Worm (Caenorhabditis elegans) whole organism, midembryonic: ENCODE measurements around the gene laf-1.

Source experiments
- T22C8.4 ChIP-seq: fragments of 200-800 bp; sonication (Bioruptor generic); IDR thresholded peaks from 2 replicates; pipeline ENCODE4 v1.3.6; 2022; ENCODE audit warnings: missing genetic modification characterization, missing compliant biosample characterization
- cog-1 ChIP-seq: sonication (generic microtip); optimal IDR thresholded peaks from 2 replicates; lab custom pipeline; 2016; ENCODE audit warnings: missing genetic modification characterization, missing compliant biosample characterization
- flt-1 ChIP-seq: fragments of 200-800 bp; sonication (Bioruptor generic); IDR thresholded peaks from 2 replicates; pipeline ENCODE4 v1.3.6; 2022; ENCODE audit warnings: missing genetic modification characterization, missing compliant biosample characterization
- klf-2 ChIP-seq: fragments of 200-800 bp; sonication (Bioruptor generic); conservative IDR thresholded peaks from 2 replicates; pipeline ENCODE4 v1.3.6; 2022; ENCODE audit warnings: missing genetic modification reagents, missing genetic modification characterization, missing compliant biosample characterization
- med-1 ChIP-seq: sonication (generic microtip); optimal IDR thresholded peaks from 2 replicates; lab custom pipeline; 2017; ENCODE audit warnings: missing genetic modification characterization, mild to moderate bottlenecking, missing compliant biosample characterization, antibody characterized with exemption, missing genetic modification reagents; ENCODE audit not compliant: insufficient read depth
- ref-1 ChIP-seq: fragments of 200-800 bp; sonication (Bioruptor generic); conservative IDR thresholded peaks from 2 replicates; pipeline ENCODE4 v1.3.6; 2022; ENCODE audit warnings: missing genetic modification reagents, missing genetic modification characterization, missing compliant biosample characterization
- tab-1 ChIP-seq: fragments of 200-800 bp; sonication (Bioruptor generic); IDR thresholded peaks from 2 replicates; pipeline ENCODE4 v1.3.6; 2022; ENCODE audit warnings: missing genetic modification characterization, missing compliant biosample characterization
- ztf-23 ChIP-seq: fragments of 200-800 bp; sonication (Bioruptor generic); IDR thresholded peaks from 2 replicates; pipeline ENCODE4 v1.3.6; 2022; ENCODE audit warnings: missing genetic modification reagents, missing genetic modification characterization, missing compliant biosample characterization
- ztf-29 ChIP-seq: fragments of 200-800 bp; sonication (Bioruptor generic); IDR thresholded peaks from 2 replicates; pipeline ENCODE4 v1.3.6; 2022; ENCODE audit warnings: missing genetic modification reagents, missing genetic modification characterization, missing compliant biosample characterization

The laf-1 gene

ce11 chrIII:2778655-2779054, at the start of gene laf-1:
TSS of gene laf-1 (minus strand) at chrIII:2779053.
- TF ChIP-seq tab-1 (GFP tag; lab: Robert Waterston, UW), result no peak
- TF ChIP-seq klf-2 (GFP tag; lab: Robert Waterston, UW), result no peak
- no peak for TF ChIP-seq ztf-29 (GFP tag; lab: Robert Waterston, UW)
- TF ChIP-seq ztf-23, result no peak
- TF ChIP-seq ref-1 (GFP tag; lab: Robert Waterston, UW), result no peak
- no peak for TF ChIP-seq med-1
- no peak for TF ChIP-seq cog-1
- TF ChIP-seq T22C8.4, result no peak
- no peak for TF ChIP-seq flt-1 (GFP tag; lab: Robert Waterston, UW)

DNA sequence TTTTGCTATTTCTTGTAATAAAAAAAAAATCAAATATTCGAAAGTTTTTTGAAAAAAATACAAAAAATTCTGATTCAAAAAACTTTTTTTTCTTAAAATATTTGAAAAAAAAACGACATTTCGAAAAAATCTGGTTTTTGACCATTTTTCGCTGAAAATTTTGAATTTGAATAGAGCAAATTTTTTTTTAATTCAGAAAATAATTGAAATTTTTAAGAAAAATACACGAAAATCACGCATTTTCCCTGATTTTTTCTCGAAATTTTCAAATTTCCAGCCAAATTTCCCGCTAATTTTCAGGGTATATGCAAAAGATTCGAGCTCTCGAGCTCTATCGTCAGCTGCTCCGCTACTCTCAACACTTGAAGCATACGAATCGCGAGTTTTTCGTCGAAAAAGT, 47.9 kb upstream of the laf-1 start, which contains the start of gene Y71H2AM.1:
Y71H2AM.1 (plus strand) TSS at position 301 of the 400 bp plus-strand sequence.
- TF ChIP-seq ztf-23 (no peak), tab-1 (GFP tag; lab: Robert Waterston, UW) (no peak), cog-1 (no peak), ztf-29 (GFP tag; lab: Robert Waterston, UW) (no peak), flt-1 (GFP tag; lab: Robert Waterston, UW) (no peak), T22C8.4 (no peak), klf-2 (GFP tag; lab: Robert Waterston, UW) (no peak), ref-1 (GFP tag; lab: Robert Waterston, UW) (no peak), med-1 (no peak)

DNA sequence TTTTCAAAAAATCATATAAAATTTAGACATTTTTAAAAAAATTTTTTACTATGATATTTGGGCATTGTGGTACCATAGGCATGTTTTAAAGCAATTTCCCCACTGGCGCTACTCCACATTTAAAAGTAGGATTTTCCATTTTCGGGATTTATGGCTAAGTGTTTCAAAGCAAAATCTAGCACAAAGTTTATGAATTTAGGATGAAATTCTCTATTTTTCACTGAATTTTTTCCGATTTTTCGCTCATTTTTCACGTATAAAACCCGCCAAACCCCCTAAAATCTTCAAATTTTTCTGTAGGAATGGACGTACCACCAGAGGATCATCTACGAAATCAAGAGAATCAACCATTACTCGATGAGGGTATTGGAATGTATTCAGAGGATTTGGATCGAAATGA, 40.1 kb upstream of the laf-1 start, which contains the start of gene pipp-4P:
pipp-4P (plus strand) TSS at position 301 of the 400 bp plus-strand sequence.
- TF ChIP-seq cog-1 (no peak), ref-1 (GFP tag; lab: Robert Waterston, UW) (no peak), klf-2 (GFP tag; lab: Robert Waterston, UW) (no peak), flt-1 (GFP tag; lab: Robert Waterston, UW) (no peak), ztf-23 (no peak), T22C8.4 (no peak), med-1 (no peak), ztf-29 (GFP tag; lab: Robert Waterston, UW) (no peak), tab-1 (GFP tag; lab: Robert Waterston, UW) (no peak)

DNA sequence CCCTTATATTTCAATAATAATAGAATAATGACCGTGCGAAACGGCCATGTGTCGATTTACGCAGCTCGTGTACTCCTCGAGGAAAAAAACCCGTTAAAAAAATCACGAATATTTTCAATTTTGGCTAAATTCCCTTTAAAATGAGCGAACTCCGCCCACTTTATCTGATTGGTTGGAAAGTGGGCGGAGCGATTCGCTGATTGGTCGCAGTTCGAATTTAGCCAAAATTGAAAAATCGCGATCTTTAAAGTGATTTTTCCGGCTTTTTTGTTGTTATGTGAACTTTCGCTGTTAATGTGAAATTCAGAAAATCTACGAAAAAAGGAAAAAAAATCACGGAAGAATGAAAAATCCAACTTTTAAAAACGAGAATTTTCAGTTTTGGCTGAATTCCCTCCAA, 39.0 kb upstream of the laf-1 start:
- no peak for TF ChIP-seq med-1
- no peak for TF ChIP-seq tab-1 (GFP tag; lab: Robert Waterston, UW)
- TF ChIP-seq klf-2 (GFP tag; lab: Robert Waterston, UW), result no peak
- TF ChIP-seq T22C8.4, result no peak
- no peak for TF ChIP-seq cog-1

ce11 chrIII:2816205-2816923, 37.5 kb upstream of the laf-1 start:
- TF ChIP-seq ref-1 (GFP tag; lab: Robert Waterston, UW) (no peak), cog-1 (no peak), ztf-29 (GFP tag; lab: Robert Waterston, UW) (no peak), T22C8.4 (no peak), med-1 (no peak), ztf-23 (no peak), klf-2 (GFP tag; lab: Robert Waterston, UW) (no peak)

ce11 chrIII:2814919-2815554, 36.2 kb upstream of the laf-1 start, which contains the start of gene tufm-1:
TSS of gene tufm-1 (minus strand) at chrIII:2814969.
- TF ChIP-seq med-1 (no peak), tab-1 (GFP tag; lab: Robert Waterston, UW) (no peak), flt-1 (GFP tag; lab: Robert Waterston, UW) (no peak), T22C8.4 (no peak), ztf-29 (GFP tag; lab: Robert Waterston, UW) (no peak), ztf-23 (no peak), klf-2 (GFP tag; lab: Robert Waterston, UW) (no peak), ref-1 (GFP tag; lab: Robert Waterston, UW) (no peak), cog-1 (no peak)

DNA sequence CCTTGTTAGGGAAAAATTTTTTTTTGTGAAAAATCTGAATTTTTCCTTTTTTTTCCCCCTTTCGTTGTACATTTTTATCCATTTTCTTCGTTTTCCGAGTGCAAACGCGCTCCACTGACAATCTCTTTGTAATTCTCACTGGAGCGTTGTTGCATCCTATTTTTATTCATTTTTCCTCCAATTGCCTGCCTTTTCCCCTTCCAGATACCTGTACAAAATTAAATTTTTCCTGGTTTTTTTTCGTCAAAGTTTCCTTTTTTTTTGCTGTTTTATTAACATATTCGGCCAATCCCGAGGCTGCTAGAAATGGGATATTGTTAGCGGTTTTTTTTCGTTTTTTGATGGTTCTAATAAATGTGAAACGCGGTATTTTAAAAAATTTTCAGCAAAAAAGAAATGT, 32.6 kb upstream of the laf-1 start:
- TF ChIP-seq med-1 (no peak), ztf-29 (GFP tag; lab: Robert Waterston, UW) (no peak), cog-1 (no peak), ref-1 (GFP tag; lab: Robert Waterston, UW) (no peak), ztf-23 (no peak), flt-1 (GFP tag; lab: Robert Waterston, UW) (no peak), klf-2 (GFP tag; lab: Robert Waterston, UW) (no peak), tab-1 (GFP tag; lab: Robert Waterston, UW) (no peak), T22C8.4 (no peak)

ce11 chrIII:2805084-2805483, 26.2 kb upstream of the laf-1 start, which contains the start of gene Y71H2AM.3:
TSS of gene Y71H2AM.3 (plus strand) at chrIII:2805430.
- TF ChIP-seq klf-2 (GFP tag; lab: Robert Waterston, UW) (no peak), tab-1 (GFP tag; lab: Robert Waterston, UW) (no peak), flt-1 (GFP tag; lab: Robert Waterston, UW) (no peak), med-1 (no peak), ztf-23 (no peak), ztf-29 (GFP tag; lab: Robert Waterston, UW) (no peak), cog-1 (no peak), ref-1 (GFP tag; lab: Robert Waterston, UW) (no peak), T22C8.4 (no peak)

DNA sequence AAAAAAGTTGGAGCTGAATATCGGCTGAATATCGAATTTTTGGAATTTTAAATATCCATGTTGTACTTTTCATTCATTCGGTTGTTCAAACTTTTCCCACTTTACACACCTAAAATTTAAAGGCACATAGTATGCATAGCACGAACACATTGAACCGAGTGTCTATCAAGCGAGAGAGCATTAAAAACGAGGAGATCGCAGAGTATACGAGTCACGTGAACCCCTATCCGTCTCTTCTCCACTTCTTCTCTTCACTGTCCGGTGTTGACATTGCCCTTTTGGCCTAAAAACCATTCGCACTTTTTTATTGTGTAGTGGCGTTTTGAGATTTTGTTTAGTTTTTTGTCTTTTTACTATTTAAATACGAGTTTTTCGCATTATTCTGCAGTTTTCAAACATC, 25.6 kb upstream of the laf-1 start:
- TF ChIP-seq ref-1 (GFP tag; lab: Robert Waterston, UW) (no peak), ztf-29 (GFP tag; lab: Robert Waterston, UW) (no peak), ztf-23 (no peak), klf-2 (GFP tag; lab: Robert Waterston, UW) (no peak), flt-1 (GFP tag; lab: Robert Waterston, UW) (no peak), med-1 (no peak), T22C8.4 (no peak), cog-1 (no peak), tab-1 (GFP tag; lab: Robert Waterston, UW) (no peak)
